Worm (Caenorhabditis elegans) whole organism, L3 larva: ENCODE data around the gene eif-1.

Experiments used
- ama-1 ChIP-seq: fragments of 150-350 bp; optimal IDR thresholded peaks from 2 replicates; lab custom pipeline; 2018
- ceh-82 ChIP-seq: fragments of 150-350 bp; optimal IDR thresholded peaks from 2 replicates; lab custom pipeline; 2014; ENCODE audit warnings: missing biosample characterization, missing genetic modification characterization
- nhr-237 ChIP-seq: fragments of 150-350 bp; optimal IDR thresholded peaks from 2 replicates; lab custom pipeline; 2014; ENCODE audit warnings: missing biosample characterization, missing genetic modification characterization
- nhr-76 ChIP-seq: fragments of 150-350 bp; sonication (generic microtip); optimal IDR thresholded peaks from 5 replicates; lab custom pipeline; 2014; ENCODE audit warnings: missing biosample characterization, missing genetic modification characterization
- zag-1 ChIP-seq: fragments of 150-350 bp; optimal IDR thresholded peaks from 2 replicates; lab custom pipeline; 2014; ENCODE audit warnings: missing biosample characterization, missing genetic modification characterization

ce11 chrII:4955353-4955752 lies 38.0 kb downstream of the eif-1 start, which contains the start of gene pbs-3:
- TF ChIP-seq ama-1 (lab: Kevin White, UChicago) = peak; percentile 5
- no peak for TF ChIP-seq zag-1 (tag; lab: Kevin White, UChicago)
- no peak for TF ChIP-seq ceh-82 (tag; lab: Kevin White, UChicago)
- no peak for TF ChIP-seq nhr-237
- TF ChIP-seq nhr-76 (tag; lab: Kevin White, UChicago) = no peak
